Fruit fly (Drosophila melanogaster) Kc167 (cell line): ENCODE results near the gene Rok.

Source experiments
- Sin3A ChIP-seq: fragments of >200 bp; optimal IDR thresholded peaks from 2 replicates; lab custom pipeline; 2018; ENCODE audit warnings: missing external identifiers
- psq ChIP-seq: fragments of >200 bp; optimal IDR thresholded peaks from 2 replicates; lab custom pipeline; 2017; ENCODE audit warnings: missing external identifiers

- TF ChIP-seq Sin3A, result no peak
- no peak for TF ChIP-seq psq (lab: Kevin White, UChicago)
Observed at dm6 chrX:16676653-16677052, 39.4 kb upstream of the Rok start, which contains the start of gene CG13012.
